Fruit fly (Drosophila melanogaster) Kc167 (cell line): ENCODE results near the gene mv.

ENCODE experiments used
- Sin3A ChIP-seq: fragments of >200 bp; optimal IDR thresholded peaks from 2 replicates; lab custom pipeline; 2018; ENCODE audit warnings: missing external identifiers
- insv ChIP-seq: fragments of >200 bp; optimal IDR thresholded peaks from 3 replicates; lab custom pipeline; 2018; ENCODE audit warnings: missing external identifiers
- psq ChIP-seq: fragments of >200 bp; optimal IDR thresholded peaks from 2 replicates; lab custom pipeline; 2017; ENCODE audit warnings: missing external identifiers

- TF ChIP-seq psq, result no peak
- TF ChIP-seq Sin3A (lab: Kevin White, UChicago), result no peak
- no peak for TF ChIP-seq insv (lab: Kevin White, UChicago)
Measured at dm6 chr3L:1920051-1920450, 43.9 kb downstream of the mv start.
